Worm (Caenorhabditis elegans) whole organism, L3 larva: ENCODE results near the gene spp-8.

Source experiments
- R02D3.7 ChIP-seq: fragments of 150-350 bp; optimal IDR thresholded peaks from 2 replicates; lab custom pipeline; 2014; ENCODE audit warnings: missing biosample characterization, missing genetic modification characterization
- ZK546.5 ChIP-seq: sonication (generic microtip); optimal IDR thresholded peaks from 2 replicates; lab custom pipeline; 2017; ENCODE audit warnings: missing biosample characterization, missing genetic modification characterization
- aly-2 ChIP-seq: fragments of 150-350 bp; optimal IDR thresholded peaks from 2 replicates; lab custom pipeline; 2014; ENCODE audit warnings: missing biosample characterization, missing genetic modification characterization
- ama-1 ChIP-seq: fragments of 150-350 bp; optimal IDR thresholded peaks from 2 replicates; lab custom pipeline; 2018
- ceh-16 ChIP-seq: sonication (generic microtip); optimal IDR thresholded peaks from 2 replicates; lab custom pipeline; 2017; ENCODE audit warnings: missing biosample characterization, missing genetic modification characterization
- ceh-28 ChIP-seq: fragments of 150-350 bp; optimal IDR thresholded peaks from 2 replicates; lab custom pipeline; 2014; ENCODE audit warnings: missing biosample characterization, missing genetic modification reagents, missing genetic modification characterization
- ceh-82 ChIP-seq: fragments of 150-350 bp; optimal IDR thresholded peaks from 2 replicates; lab custom pipeline; 2014; ENCODE audit warnings: missing biosample characterization, missing genetic modification characterization
- ceh-9 ChIP-seq: sonication (generic microtip); optimal IDR thresholded peaks from 2 replicates; lab custom pipeline; 2018; ENCODE audit warnings: missing biosample characterization, missing genetic modification characterization
- daf-12 ChIP-seq: fragments of 150-350 bp; optimal IDR thresholded peaks from 2 replicates; lab custom pipeline; 2014; ENCODE audit warnings: missing biosample characterization, missing genetic modification reagents, missing genetic modification characterization
- egl-27 ChIP-seq: sonication (generic microtip); optimal IDR thresholded peaks from 4 replicates; lab custom pipeline; 2017; ENCODE audit warnings: missing biosample characterization, missing genetic modification reagents, missing genetic modification characterization
- egl-5 ChIP-seq: fragments of 150-350 bp; optimal IDR thresholded peaks from 2 replicates; lab custom pipeline; 2017; ENCODE audit warnings: missing biosample characterization, missing genetic modification reagents, missing genetic modification characterization, inconsistent platforms
- elt-1 ChIP-seq: fragments of 150-350 bp; optimal IDR thresholded peaks from 2 replicates; lab custom pipeline; 2014; ENCODE audit warnings: missing biosample characterization, missing genetic modification characterization
- elt-2 ChIP-seq: sonication (generic microtip); optimal IDR thresholded peaks from 2 replicates; lab custom pipeline; 2016; ENCODE audit warnings: missing genetic modification reagents, mild to moderate bottlenecking, missing genetic modification characterization, missing compliant biosample characterization
- elt-3 ChIP-seq, 3 experiments: fragments of 150-350 bp in 1 of 3; sonication (generic microtip) in 2 of 3; optimal IDR thresholded peaks; 2 replicates in 2 of 3; 4 replicates in 1 of 3; lab custom pipeline; 2014 to 2017; ENCODE audit warnings: missing biosample characterization in 3 of 3, missing genetic modification characterization in 3 of 3
- eor-1 ChIP-seq, 2 experiments: fragments of 150-350 bp; optimal IDR thresholded peaks; 2 replicates each; lab custom pipeline; 2014 to 2018; ENCODE audit warnings: missing biosample characterization in 2 of 2, missing genetic modification characterization in 2 of 2
- fkh-10 ChIP-seq: sonication (generic microtip); optimal IDR thresholded peaks from 2 replicates; lab custom pipeline; 2017; ENCODE audit warnings: missing biosample characterization, missing genetic modification reagents, missing genetic modification characterization
- fkh-2 ChIP-seq: fragments of 150-350 bp; optimal IDR thresholded peaks from 2 replicates; lab custom pipeline; 2014; ENCODE audit warnings: missing biosample characterization, missing genetic modification reagents, missing genetic modification characterization
- fos-1 ChIP-seq: fragments of 150-350 bp; optimal IDR thresholded peaks from 2 replicates; lab custom pipeline; 2014; ENCODE audit warnings: missing biosample characterization, missing genetic modification characterization
- hmg-11 ChIP-seq: sonication (generic microtip); optimal IDR thresholded peaks from 2 replicates; lab custom pipeline; 2016; ENCODE audit warnings: missing genetic modification characterization, missing compliant biosample characterization
- jun-1 ChIP-seq: fragments of 150-350 bp; optimal IDR thresholded peaks from 2 replicates; lab custom pipeline; 2014; ENCODE audit warnings: missing biosample characterization, missing genetic modification reagents, missing genetic modification characterization
- lin-15B ChIP-seq: fragments of 150-350 bp; optimal IDR thresholded peaks from 2 replicates; lab custom pipeline; 2014; ENCODE audit warnings: missing biosample characterization, missing genetic modification characterization
- lin-39 ChIP-seq: fragments of 150-350 bp; optimal IDR thresholded peaks from 2 replicates; lab custom pipeline; 2018; ENCODE audit warnings: missing biosample characterization, missing genetic modification reagents, missing genetic modification characterization
- lsy-12 ChIP-seq: sonication (generic microtip); optimal IDR thresholded peaks from 2 replicates; lab custom pipeline; 2016; ENCODE audit warnings: mild to moderate bottlenecking, missing genetic modification characterization, missing compliant biosample characterization
- mdl-1 ChIP-seq: fragments of 150-350 bp; optimal IDR thresholded peaks from 2 replicates; lab custom pipeline; 2014; ENCODE audit warnings: missing biosample characterization, missing genetic modification characterization
- mml-1 ChIP-seq: fragments of 150-350 bp; sonication (generic microtip); optimal IDR thresholded peaks from 3 replicates; lab custom pipeline; 2014; ENCODE audit warnings: missing biosample characterization, missing genetic modification characterization
- nfya-1 ChIP-seq: sonication (generic microtip); optimal IDR thresholded peaks from 2 replicates; lab custom pipeline; 2017; ENCODE audit warnings: missing genetic modification characterization, mild to moderate bottlenecking, missing compliant biosample characterization, antibody characterized with exemption, moderate library complexity; ENCODE audit not compliant: insufficient read depth
- nhr-11 ChIP-seq: fragments of 150-350 bp; optimal IDR thresholded peaks from 2 replicates; lab custom pipeline; 2014; ENCODE audit warnings: missing biosample characterization, missing genetic modification characterization
- nhr-12 ChIP-seq: fragments of 150-350 bp; optimal IDR thresholded peaks from 2 replicates; lab custom pipeline; 2014; ENCODE audit warnings: missing biosample characterization, missing genetic modification characterization
- nhr-23 ChIP-seq: fragments of 150-350 bp; optimal IDR thresholded peaks from 2 replicates; lab custom pipeline; 2014; ENCODE audit warnings: missing biosample characterization, missing genetic modification reagents, missing genetic modification characterization
- nhr-237 ChIP-seq: fragments of 150-350 bp; optimal IDR thresholded peaks from 2 replicates; lab custom pipeline; 2014; ENCODE audit warnings: missing biosample characterization, missing genetic modification characterization
- nhr-25 ChIP-seq: sonication (generic microtip); optimal IDR thresholded peaks from 2 replicates; lab custom pipeline; 2017; ENCODE audit warnings: missing biosample characterization, missing genetic modification characterization
- nhr-28 ChIP-seq: fragments of 150-350 bp; optimal IDR thresholded peaks from 2 replicates; lab custom pipeline; 2014; ENCODE audit warnings: missing biosample characterization, missing genetic modification characterization
- nhr-43 ChIP-seq: sonication (generic microtip); optimal IDR thresholded peaks from 2 replicates; lab custom pipeline; 2016; ENCODE audit warnings: mild to moderate bottlenecking, missing genetic modification characterization, missing compliant biosample characterization; ENCODE audit not compliant: poor library complexity, severe bottlenecking
- nhr-67 ChIP-seq: fragments of 150-350 bp; optimal IDR thresholded peaks from 2 replicates; lab custom pipeline; 2014; ENCODE audit warnings: missing biosample characterization, missing genetic modification characterization
- nhr-76 ChIP-seq: fragments of 150-350 bp; sonication (generic microtip); optimal IDR thresholded peaks from 5 replicates; lab custom pipeline; 2014; ENCODE audit warnings: missing biosample characterization, missing genetic modification characterization
- nhr-77 ChIP-seq: fragments of 150-350 bp; optimal IDR thresholded peaks from 2 replicates; lab custom pipeline; 2014; ENCODE audit warnings: missing biosample characterization, missing genetic modification characterization
- pha-4 ChIP-seq: fragments of 150-350 bp; optimal IDR thresholded peaks from 2 replicates; lab custom pipeline; 2014; ENCODE audit warnings: missing biosample characterization, missing genetic modification reagents, missing genetic modification characterization
- pqm-1 ChIP-seq: fragments of 150-350 bp; optimal IDR thresholded peaks from 2 replicates; lab custom pipeline; 2017; ENCODE audit warnings: missing biosample characterization, missing genetic modification characterization, inconsistent platforms
- sea-2 ChIP-seq: fragments of 150-350 bp; sonication (generic microtip); optimal IDR thresholded peaks from 4 replicates; lab custom pipeline; 2014; ENCODE audit warnings: missing biosample characterization, missing genetic modification reagents, missing genetic modification characterization
- skn-1 ChIP-seq: fragments of 150-350 bp; optimal IDR thresholded peaks from 2 replicates; lab custom pipeline; 2014; ENCODE audit warnings: missing biosample characterization, missing genetic modification characterization
- snpc-4 ChIP-seq: fragments of 150-350 bp; optimal IDR thresholded peaks from 2 replicates; lab custom pipeline; 2014; ENCODE audit warnings: missing biosample characterization, missing genetic modification characterization
- tbx-2 ChIP-seq: sonication (generic microtip); optimal IDR thresholded peaks from 2 replicates; lab custom pipeline; 2016; ENCODE audit warnings: mild to moderate bottlenecking, missing genetic modification characterization, missing compliant biosample characterization
- unc-39 ChIP-seq: sonication (generic microtip); optimal IDR thresholded peaks from 4 replicates; lab custom pipeline; 2017; ENCODE audit warnings: missing biosample characterization, missing genetic modification characterization
- unc-62 ChIP-seq: fragments of 150-350 bp; sonication (generic microtip); optimal IDR thresholded peaks from 4 replicates; lab custom pipeline; 2014; ENCODE audit warnings: missing biosample characterization, missing genetic modification reagents, missing genetic modification characterization
- zag-1 ChIP-seq: fragments of 150-350 bp; optimal IDR thresholded peaks from 2 replicates; lab custom pipeline; 2014; ENCODE audit warnings: missing biosample characterization, missing genetic modification characterization
- ztf-11 ChIP-seq: fragments of 150-350 bp; optimal IDR thresholded peaks from 2 replicates; lab custom pipeline; 2014; ENCODE audit warnings: missing biosample characterization, missing genetic modification characterization
- ztf-4 ChIP-seq: fragments of 150-350 bp; optimal IDR thresholded peaks from 2 replicates; lab custom pipeline; 2014; ENCODE audit warnings: missing biosample characterization, missing genetic modification characterization

The spp-8 gene

ce11 chrIV:8481308-8481707, at the start of gene spp-8:
TSS of gene spp-8 (plus strand) at chrIV:8481664.
- TF ChIP-seq aly-2 (tag; lab: Kevin White, UChicago), result no peak
- peak; percentile 97 for TF ChIP-seq elt-2 (tag; lab: Kevin White, UChicago)
- peak; percentile 97 for TF ChIP-seq pqm-1 (tag; lab: Kevin White, UChicago)
- no peak for TF ChIP-seq ZK546.5
- TF ChIP-seq jun-1, result peak; percentile 64
- peak; percentile 65 for TF ChIP-seq pha-4

DNA sequence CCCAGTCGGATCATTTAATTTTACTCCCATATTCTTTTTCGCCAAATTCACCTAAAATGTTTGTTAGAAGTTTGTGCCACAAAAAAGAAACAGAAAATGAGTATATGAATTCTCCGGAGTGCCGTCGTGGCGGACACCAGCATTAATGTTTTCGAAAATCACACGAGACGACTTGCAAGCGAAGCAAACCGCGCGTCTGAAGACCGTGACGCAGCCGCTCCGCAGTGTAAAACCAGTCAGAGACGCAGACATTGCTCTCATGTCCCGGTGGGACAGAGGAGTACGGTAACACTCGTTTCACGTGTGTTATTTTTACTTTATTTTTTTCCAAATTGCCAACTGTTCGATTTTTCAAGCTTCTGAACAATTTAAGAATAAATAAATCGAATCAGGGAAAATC, 48.8 kb upstream of the spp-8 start, which contains the start of the genes T26A8.4 and pdtf-1:
T26A8.4 (minus strand) TSS at position 185 of the 400 bp plus-strand sequence.
pdtf-1 (plus strand) TSS at position 330 of the 400 bp plus-strand sequence.
- TF ChIP-seq elt-3 (tag; optimal IDR thresholded peaks at IDR 0.05; lab: Kevin White, UChicago), result peak; percentile 1 to 86 (median 40)
- TF ChIP-seq lsy-12 (tag; lab: Kevin White, UChicago), result peak; percentile 92
- peak; percentile 89 for TF ChIP-seq R02D3.7 (tag; lab: Kevin White, UChicago)
- peak; percentile 99 for TF ChIP-seq pha-4
- peak; percentile 93 for TF ChIP-seq jun-1
- no peak for TF ChIP-seq aly-2 (tag; lab: Kevin White, UChicago)
- TF ChIP-seq egl-5 (tag; lab: Kevin White, UChicago), result peak; percentile 94
- TF ChIP-seq nhr-11 (tag; lab: Kevin White, UChicago), result peak; percentile 85
- peak; percentile 68 for TF ChIP-seq nhr-76 (tag; lab: Kevin White, UChicago)
- TF ChIP-seq unc-62 (GFP tag; lab: Kevin White, UChicago), result peak; percentile 20
- peak; percentile 75 for TF ChIP-seq hmg-11 (tag; lab: Kevin White, UChicago)
- TF ChIP-seq eor-1 (tag; optimal IDR thresholded peaks at IDR 0.05; lab: Kevin White, UChicago), result no peak
- peak; percentile 46 for TF ChIP-seq fos-1 (tag; lab: Kevin White, UChicago)
- TF ChIP-seq fkh-2 (tag; lab: Kevin White, UChicago), result no peak
- no peak for TF ChIP-seq daf-12 (tag; lab: Kevin White, UChicago)
- no peak for TF ChIP-seq mml-1 (tag; lab: Kevin White, UChicago)
- no peak for TF ChIP-seq nhr-12 (tag; lab: Kevin White, UChicago)
- TF ChIP-seq snpc-4 (tag; lab: Kevin White, UChicago), result peak; percentile 94
- peak; percentile 82 for TF ChIP-seq ceh-82 (tag; lab: Kevin White, UChicago)
- no peak for TF ChIP-seq unc-39 (tag; lab: Kevin White, UChicago)
- TF ChIP-seq ceh-16 (tag; lab: Kevin White, UChicago), result no peak
- peak; percentile 100 for TF ChIP-seq nfya-1 (tag; lab: Kevin White, UChicago)
- no peak for TF ChIP-seq nhr-67 (tag; lab: Kevin White, UChicago)
- peak; percentile 94 for TF ChIP-seq ama-1 (lab: Kevin White, UChicago)
- TF ChIP-seq nhr-25 (tag; lab: Kevin White, UChicago), result peak; percentile 99
- peak; percentile 99 for TF ChIP-seq nhr-23 (tag; lab: Kevin White, UChicago)
- TF ChIP-seq ztf-4, result peak; percentile 77
- peak; percentile 79 for TF ChIP-seq egl-27 (tag; lab: Kevin White, UChicago)
- TF ChIP-seq nhr-43 (tag; lab: Kevin White, UChicago), result peak; percentile 93
- peak; percentile 94 for TF ChIP-seq skn-1 (tag; lab: Kevin White, UChicago)
- peak; percentile 68 for TF ChIP-seq zag-1 (tag; lab: Kevin White, UChicago)
- peak; percentile 85 for TF ChIP-seq mdl-1 (tag; lab: Kevin White, UChicago)
- peak; percentile 94 for TF ChIP-seq lin-15B (tag; lab: Kevin White, UChicago)
- no peak for TF ChIP-seq ceh-9
- peak; percentile 60 for TF ChIP-seq nhr-77
- TF ChIP-seq ztf-11 (tag; lab: Kevin White, UChicago), result no peak
- peak; percentile 2 for TF ChIP-seq sea-2 (GFP tag; lab: Kevin White, UChicago)
- TF ChIP-seq lin-39, result peak; percentile 98
- TF ChIP-seq fkh-10 (GFP tag; lab: Kevin White, UChicago), result peak; percentile 57
- peak; percentile 64 for TF ChIP-seq tbx-2 (tag; lab: Kevin White, UChicago)
- TF ChIP-seq ZK546.5, result no peak
- TF ChIP-seq elt-1 (tag; lab: Kevin White, UChicago), result peak; percentile 39
- peak; percentile 87 for TF ChIP-seq pqm-1 (tag; lab: Kevin White, UChicago)
- TF ChIP-seq nhr-237, result no peak
- TF ChIP-seq ceh-28 (tag; lab: Kevin White, UChicago), result peak; percentile 86
- peak; percentile 22 for TF ChIP-seq nhr-28 (tag; lab: Kevin White, UChicago)
- peak; percentile 77 for TF ChIP-seq elt-2 (tag; lab: Kevin White, UChicago)
- TF ChIP-seq, all 47 proteins: peak for 34
